Worm (Caenorhabditis elegans) whole organism, L4/young adult: ENCODE data around the gene gsy-1.

Experiments
- W03F9.2 ChIP-seq: fragments of 150-350 bp; optimal IDR thresholded peaks from 2 replicates; lab custom pipeline; 2014; ENCODE audit warnings: missing biosample characterization, missing genetic modification characterization
- dao-5 ChIP-seq: sonication (generic microtip); optimal IDR thresholded peaks from 2 replicates; lab custom pipeline; 2016; ENCODE audit warnings: missing genotype, missing genetic modification characterization, moderate library complexity, missing compliant biosample characterization
- him-1 ChIP-seq: sonication (generic microtip); optimal IDR thresholded peaks from 2 replicates; lab custom pipeline; 2016; ENCODE audit warnings: missing genotype, missing genetic modification reagents, missing genetic modification characterization, missing compliant biosample characterization

gsy-1 gene

DNA sequence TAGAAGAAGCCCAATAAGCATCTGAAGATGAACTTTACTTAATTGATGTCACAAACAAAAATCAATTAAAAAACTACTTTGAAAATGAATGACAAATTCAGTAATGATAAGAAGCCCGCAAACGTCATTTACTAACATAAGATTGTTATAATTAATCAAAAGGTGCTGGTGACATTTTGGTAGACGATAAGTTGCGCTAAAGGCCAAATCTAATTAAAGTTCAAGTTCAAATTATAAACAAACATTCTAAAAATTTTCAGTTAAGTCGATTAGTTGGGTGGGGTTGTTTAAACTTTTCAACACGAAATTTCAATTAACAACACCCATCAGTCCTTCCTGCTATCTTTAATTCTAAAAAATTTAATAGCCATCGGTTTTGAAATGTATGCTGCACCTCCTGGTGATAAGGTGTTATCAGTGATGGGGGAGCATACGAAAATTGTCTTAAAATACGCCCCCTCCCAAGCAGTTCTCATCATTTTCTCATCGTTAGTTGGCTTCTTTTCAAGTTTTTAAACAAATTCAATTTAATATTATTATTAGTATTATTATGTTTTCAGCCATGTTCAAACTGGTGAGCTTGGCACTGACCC is 17.3 kb upstream of the gsy-1 start, which contains the start of the genes clec-62 and clec-63:
Gene clec-62, minus strand, starts transcription at position 51 of the 593 bp plus-strand sequence.
Gene clec-63, plus strand, starts transcription at position 561 of the 593 bp plus-strand sequence.
- TF ChIP-seq him-1 (no peak), dao-5 (tag; lab: Kevin White, UChicago) (no peak), W03F9.2 (tag; lab: Kevin White, UChicago) (no peak)

DNA sequence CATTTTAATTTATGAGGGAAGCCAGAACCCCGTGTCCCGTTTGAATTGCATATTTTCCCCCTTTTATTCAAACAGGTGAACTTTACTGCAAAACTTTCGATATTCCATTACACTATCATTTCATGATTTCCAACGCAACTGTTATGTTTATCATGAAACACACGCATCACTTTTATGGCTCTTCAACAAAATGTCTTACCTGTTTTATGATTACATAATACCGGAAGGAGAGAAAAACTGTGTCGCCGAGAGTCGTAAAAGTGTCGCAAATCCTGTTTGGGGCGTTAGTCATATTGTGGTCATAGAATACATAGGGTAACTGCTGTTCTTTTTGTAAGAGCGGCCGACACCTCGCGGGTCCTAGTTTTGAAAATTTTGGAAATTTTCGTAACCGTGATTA is 14.5 kb upstream of the gsy-1 start:
- TF ChIP-seq dao-5 (tag; lab: Kevin White, UChicago) (no peak), him-1 (no peak), W03F9.2 (tag; lab: Kevin White, UChicago) (no peak)

DNA sequence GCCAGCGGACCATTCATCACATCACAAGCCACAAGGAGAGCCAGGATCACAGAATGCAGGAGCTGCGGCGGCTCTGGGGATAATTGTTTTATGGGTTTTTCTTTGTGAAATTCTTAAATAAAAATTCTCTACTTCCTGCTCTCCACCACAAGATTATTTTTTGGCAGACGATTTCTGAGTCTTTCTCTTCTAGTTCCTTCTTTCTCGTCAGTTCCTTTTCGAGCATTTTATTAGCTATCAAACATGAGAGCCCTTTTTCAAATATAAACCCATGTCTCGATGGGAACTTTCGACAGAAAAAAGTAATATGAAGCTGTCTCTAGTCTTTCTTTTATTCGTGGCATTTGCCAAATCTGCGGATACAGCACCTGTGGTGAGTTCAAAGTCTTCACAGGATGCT is 10.6 kb upstream of the gsy-1 start, which contains the start of gene F35C5.3:
Gene F35C5.3, plus strand, starts transcription at position 301 of the 400 bp plus-strand sequence.
- TF ChIP-seq W03F9.2 (tag; lab: Kevin White, UChicago) = no peak
- TF ChIP-seq him-1 = no peak
- TF ChIP-seq dao-5 (tag; lab: Kevin White, UChicago) = no peak

DNA sequence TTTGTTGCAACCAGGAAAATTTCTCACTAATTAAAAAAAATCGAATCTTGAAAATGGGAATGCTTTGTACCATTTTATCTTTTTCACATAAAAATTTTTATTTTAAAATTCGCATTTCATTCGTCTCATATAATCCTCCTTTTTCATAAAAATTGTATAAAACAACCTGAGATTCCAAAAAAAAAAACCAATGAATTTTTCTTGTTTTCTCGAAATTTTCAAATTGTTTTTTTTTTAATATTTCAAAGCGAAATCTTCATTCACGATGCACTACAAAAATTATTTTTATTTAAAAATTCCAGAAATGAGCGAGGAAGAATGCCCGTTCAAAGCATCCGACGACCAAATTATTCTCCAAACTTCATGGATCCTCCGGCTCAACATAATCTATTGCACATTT is 7.1 kb upstream of the gsy-1 start, which contains the start of gene sra-14:
Gene sra-14, plus strand, starts transcription at position 301 of the 400 bp plus-strand sequence.
- TF ChIP-seq W03F9.2 (tag; lab: Kevin White, UChicago) (no peak), dao-5 (tag; lab: Kevin White, UChicago) (no peak), him-1 (no peak)

DNA sequence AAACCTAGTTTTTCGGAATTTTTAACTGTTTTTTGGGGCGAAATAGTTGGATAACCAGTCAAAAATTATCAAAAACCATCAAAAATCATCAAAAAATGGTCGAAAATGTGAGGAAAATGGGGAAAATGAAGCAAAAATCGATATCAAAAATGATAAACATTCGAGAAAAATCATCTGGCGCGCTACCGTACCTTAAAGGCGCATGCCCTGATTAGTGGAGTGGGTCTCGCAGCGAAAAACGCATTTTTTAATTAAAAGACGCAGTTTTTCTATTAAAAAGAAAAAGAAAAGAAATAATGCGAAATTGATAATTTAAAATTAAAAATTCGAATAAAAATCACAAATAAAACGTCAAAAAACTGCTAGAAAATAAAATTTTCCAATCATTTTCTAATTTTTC is 2.5 kb upstream of the gsy-1 start, which contains the start of gene F35C5.1:
Gene F35C5.1, plus strand, starts transcription at position 399 of the 400 bp plus-strand sequence.
- TF ChIP-seq W03F9.2 (tag; lab: Kevin White, UChicago) (no peak), him-1 (no peak), dao-5 (tag; lab: Kevin White, UChicago) (no peak)

DNA sequence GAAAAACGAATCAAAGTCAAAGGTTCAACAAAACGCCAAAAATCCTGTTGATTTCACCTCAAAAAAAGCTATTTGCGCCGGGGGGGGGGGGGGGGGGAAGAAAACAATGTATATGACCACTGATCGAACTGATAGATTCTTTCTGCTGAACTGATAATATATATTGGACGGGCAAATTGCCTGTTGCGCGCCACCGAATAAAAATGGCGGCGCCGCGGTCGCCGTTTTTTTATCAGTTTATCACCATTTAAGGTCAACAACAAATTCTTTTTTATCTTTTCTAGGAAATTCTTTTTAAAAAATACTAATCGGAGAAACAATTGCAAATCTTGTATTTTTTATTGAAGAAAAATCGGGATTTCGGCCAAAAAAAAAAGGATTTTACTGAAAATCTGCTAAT is 1.8 kb upstream of the gsy-1 start:
- TF ChIP-seq dao-5 (tag; lab: Kevin White, UChicago) = no peak
- TF ChIP-seq him-1 = no peak
- TF ChIP-seq W03F9.2 (tag; lab: Kevin White, UChicago) = no peak

DNA sequence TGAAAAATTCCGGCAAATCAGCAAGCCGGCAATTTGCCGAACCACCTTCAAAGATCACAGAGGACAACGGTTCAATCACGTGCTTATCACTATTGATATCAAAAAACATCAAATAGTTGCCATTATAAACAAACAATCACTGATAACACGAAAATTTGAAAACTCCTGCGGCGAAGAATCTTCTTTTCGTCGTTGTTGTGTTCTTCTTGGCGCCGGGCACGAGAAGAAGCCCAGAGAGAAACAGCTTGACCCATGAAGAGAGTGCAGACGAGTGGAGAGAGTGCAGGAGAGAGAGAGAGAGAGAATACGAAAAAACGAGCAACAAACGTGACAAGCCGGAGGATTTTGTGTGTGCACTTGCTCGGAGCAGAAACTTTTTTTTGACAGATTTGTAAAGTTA is 776 bp upstream of the gsy-1 start:
- TF ChIP-seq dao-5 (tag; lab: Kevin White, UChicago) = no peak
- TF ChIP-seq him-1 = no peak
- TF ChIP-seq W03F9.2 (tag; lab: Kevin White, UChicago) = no peak

DNA sequence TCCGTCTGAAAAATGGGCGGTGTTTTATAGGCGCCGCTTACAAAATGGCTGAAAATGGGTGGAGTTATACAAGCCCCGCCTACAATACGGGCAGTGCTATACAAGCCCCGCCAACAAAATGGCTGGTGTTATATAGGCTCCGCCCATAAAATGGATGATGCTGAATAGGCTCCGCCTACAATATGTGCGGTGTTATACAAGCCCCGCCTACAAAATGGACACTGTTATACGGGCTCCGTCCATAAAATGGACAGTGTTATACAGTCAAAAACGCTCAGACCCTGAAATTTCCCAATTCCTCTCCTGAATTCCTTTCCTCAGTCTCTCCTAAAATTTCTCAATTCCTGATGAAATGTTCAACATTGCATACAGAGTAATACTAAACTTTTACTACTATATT is 11.8 kb downstream of the gsy-1 start:
- TF ChIP-seq dao-5 (tag; lab: Kevin White, UChicago) = no peak
- TF ChIP-seq W03F9.2 (tag; lab: Kevin White, UChicago) = no peak
- TF ChIP-seq him-1 = no peak

DNA sequence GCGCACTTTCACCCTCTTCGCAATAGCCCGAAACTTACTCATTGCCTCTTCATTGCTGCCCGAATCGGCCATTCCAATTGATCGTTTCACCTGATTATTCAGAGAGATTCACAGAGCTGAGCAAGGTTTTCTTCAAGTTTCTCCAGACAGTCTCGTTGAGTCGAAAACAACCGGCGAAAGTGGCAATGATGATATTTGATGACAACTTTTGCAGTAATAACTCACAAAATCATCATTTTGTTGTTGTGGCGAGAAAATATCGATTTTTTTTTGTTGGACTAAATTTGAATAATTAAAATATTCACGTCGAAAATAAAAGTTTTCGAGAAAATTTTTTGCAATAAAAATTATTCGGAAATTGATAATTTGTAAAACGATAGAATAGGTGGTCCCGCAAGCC is 12.3 kb downstream of the gsy-1 start, which contains the start of gene snf-5:
Gene snf-5, minus strand, starts transcription at position 182 of the 400 bp plus-strand sequence.
- TF ChIP-seq dao-5 (tag; lab: Kevin White, UChicago) (no peak), W03F9.2 (tag; lab: Kevin White, UChicago) (no peak), him-1 (no peak)

DNA sequence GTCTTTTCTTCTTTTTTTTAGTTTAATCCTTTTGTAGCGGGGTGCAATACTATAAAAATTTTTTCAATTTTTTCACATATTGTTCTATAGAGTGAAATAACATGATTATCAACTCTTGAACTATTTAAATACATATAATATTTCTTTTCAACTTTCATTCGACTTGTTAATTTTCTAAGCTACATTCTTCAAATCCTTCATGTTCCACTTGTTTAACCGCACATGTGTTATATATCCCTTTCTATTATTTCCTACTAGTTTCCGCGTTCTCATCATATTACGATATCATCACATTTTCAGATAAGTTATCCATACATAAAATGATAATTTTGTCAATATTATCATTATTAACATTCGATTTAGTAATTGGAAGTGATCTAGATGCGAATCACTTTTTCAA is 22.0 kb downstream of the gsy-1 start, which contains the start of gene Y46G5A.29:
Gene Y46G5A.29, plus strand, starts transcription at position 301 of the 400 bp plus-strand sequence.
- TF ChIP-seq W03F9.2 (tag; lab: Kevin White, UChicago) = no peak
- no peak for TF ChIP-seq him-1
- no peak for TF ChIP-seq dao-5 (tag; lab: Kevin White, UChicago)

DNA sequence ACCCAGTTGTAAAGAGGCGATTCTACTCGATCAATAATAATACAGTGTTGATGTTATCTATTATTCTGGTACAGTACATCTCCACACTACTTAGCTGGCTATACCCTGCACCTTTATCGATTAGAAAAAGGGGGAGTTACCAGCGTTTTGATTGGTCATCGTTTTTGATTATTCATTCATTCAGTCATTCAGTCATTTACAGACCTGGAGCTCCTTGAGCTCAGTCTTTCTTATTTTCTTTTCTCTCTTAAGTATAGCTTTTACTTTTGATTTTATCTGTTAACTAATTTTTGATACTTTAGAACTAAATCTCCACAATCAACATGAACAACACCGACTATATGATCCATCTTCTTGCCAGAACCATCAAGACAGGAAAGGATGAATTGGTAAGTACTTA is 27.8 kb downstream of the gsy-1 start, which contains the start of gene Y46G5A.28:
Gene Y46G5A.28, plus strand, starts transcription at position 301 of the 400 bp plus-strand sequence.
- TF ChIP-seq him-1 = no peak
- TF ChIP-seq W03F9.2 (tag; lab: Kevin White, UChicago) = no peak
- TF ChIP-seq dao-5 (tag; lab: Kevin White, UChicago) = no peak

DNA sequence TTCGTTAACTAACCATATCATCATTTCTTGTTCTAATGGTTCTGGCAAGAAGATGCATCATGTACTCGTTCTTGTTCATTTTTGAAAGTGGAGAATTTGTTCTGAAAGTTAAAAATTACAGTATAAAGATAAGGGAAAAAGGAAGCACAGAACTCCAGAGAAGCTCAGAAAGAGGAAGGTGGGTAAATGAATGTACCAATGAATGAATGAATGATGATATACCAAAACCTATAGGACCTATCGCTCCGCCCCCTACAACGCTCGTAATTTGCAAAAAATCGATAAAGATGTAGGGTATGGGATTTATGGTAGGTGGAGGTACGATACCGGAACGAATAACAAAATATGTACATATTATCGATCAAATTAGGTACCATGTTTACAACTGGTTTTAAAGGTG is 30.2 kb downstream of the gsy-1 start, which contains the start of gene pes-10:
Gene pes-10, minus strand, starts transcription at position 101 of the 400 bp plus-strand sequence.
- no peak for TF ChIP-seq W03F9.2 (tag; lab: Kevin White, UChicago)
- TF ChIP-seq dao-5 (tag; lab: Kevin White, UChicago) = no peak
- no peak for TF ChIP-seq him-1

DNA sequence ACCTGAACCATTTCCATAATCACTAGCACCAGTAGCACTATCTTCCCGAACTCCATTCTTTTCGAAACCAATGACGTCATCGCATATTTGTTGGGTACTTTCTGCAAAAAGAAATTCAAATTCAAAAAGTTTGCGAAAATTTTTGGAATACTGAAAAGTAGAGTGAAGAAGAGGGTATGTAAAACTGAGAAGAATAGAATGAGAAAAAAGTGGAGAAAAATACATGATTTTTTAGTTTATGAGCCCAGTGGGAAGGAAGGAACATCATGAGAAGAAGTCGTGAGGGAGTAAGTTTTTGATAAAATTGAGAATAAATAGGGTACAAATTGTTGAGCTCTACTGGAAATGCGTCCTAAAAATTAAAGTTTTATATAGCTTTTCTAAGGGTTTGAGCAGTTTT is 37.9 kb downstream of the gsy-1 start, which contains the start of gene lgc-35:
Gene lgc-35, minus strand, starts transcription at position 101 of the 400 bp plus-strand sequence.
- TF ChIP-seq W03F9.2 (tag; lab: Kevin White, UChicago) (no peak), dao-5 (tag; lab: Kevin White, UChicago) (no peak), him-1 (no peak)

DNA sequence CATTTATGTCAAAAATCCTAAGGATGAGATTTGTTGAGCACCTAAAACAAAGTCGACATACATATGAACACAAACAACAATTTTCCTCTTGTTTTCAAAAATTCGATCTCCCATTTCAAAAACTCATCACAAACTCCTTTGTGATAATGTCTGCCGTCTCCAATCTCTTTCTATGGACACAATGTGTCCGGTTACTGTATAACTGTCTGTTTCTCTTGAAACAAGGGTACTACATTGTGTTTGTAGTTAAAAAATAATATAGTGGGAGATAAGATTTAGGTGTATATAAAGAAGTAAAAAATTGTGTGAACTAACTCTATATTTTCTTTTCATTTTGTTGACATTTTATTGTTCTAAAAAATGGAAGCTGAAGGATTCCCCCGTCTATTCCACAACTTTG is 47.6 kb downstream of the gsy-1 start, which contains the start of gene bcmo-1:
Gene bcmo-1, plus strand, starts transcription at position 330 of the 400 bp plus-strand sequence.
- TF ChIP-seq him-1 (no peak), W03F9.2 (tag; lab: Kevin White, UChicago) (no peak), dao-5 (tag; lab: Kevin White, UChicago) (no peak)
